Fruit fly (Drosophila melanogaster) whole organism, prepupa: ENCODE results near the gene CG14543.

Source experiments
- Blimp-1 ChIP-seq: fragments of 200-800 bp; sonication (Bioruptor generic); optimal IDR thresholded peaks from 3 replicates; lab custom pipeline; 2017; ENCODE audit warnings: missing biosample characterization, missing genetic modification characterization, mild to moderate bottlenecking, moderate library complexity, missing genetic modification reagents
- CG10631 ChIP-seq: fragments of 200-800 bp; sonication (Bioruptor generic); optimal IDR thresholded peaks from 2 replicates; lab custom pipeline; 2016; ENCODE audit warnings: missing biosample characterization, missing genetic modification characterization
- CG11294 ChIP-seq: fragments of 200-800 bp; sonication (Bioruptor generic); IDR thresholded peaks from 2 replicates; pipeline ENCODE4 v1.3.6; 2022; ENCODE audit warnings: missing biosample characterization, missing genetic modification characterization
- CG11762 ChIP-seq: fragments of 200-800 bp; sonication (Bioruptor generic); optimal IDR thresholded peaks from 3 replicates; lab custom pipeline; 2016; ENCODE audit warnings: missing biosample characterization, missing genetic modification characterization; ENCODE audit not compliant: insufficient read depth
- CG15336 ChIP-seq: fragments of 200-800 bp; sonication (Bioruptor generic); IDR thresholded peaks from 2 replicates; pipeline ENCODE4 v1.3.6; 2022; ENCODE audit warnings: missing biosample characterization, missing genetic modification characterization
- CG1621 ChIP-seq: fragments of 200-800 bp; sonication (Bioruptor generic); optimal IDR thresholded peaks from 3 replicates; lab custom pipeline; 2018; ENCODE audit warnings: missing biosample characterization, mild to moderate bottlenecking, missing genetic modification characterization
- CG16779 ChIP-seq: fragments of 200-800 bp; sonication (Bioruptor generic); optimal IDR thresholded peaks from 3 replicates; lab custom pipeline; 2017; ENCODE audit warnings: missing biosample characterization, mild to moderate bottlenecking, missing genetic modification characterization
- CG3032 ChIP-seq: fragments of 200-800 bp; optimal IDR thresholded peaks from 2 replicates; lab custom pipeline; 2019; ENCODE audit warnings: missing biosample characterization, mild to moderate bottlenecking, missing genetic modification characterization, moderate library complexity
- CG34406 ChIP-seq: fragments of 200-800 bp; sonication (Bioruptor generic); optimal IDR thresholded peaks from 3 replicates; lab custom pipeline; 2016; ENCODE audit warnings: missing biosample characterization, missing genetic modification characterization
- CG3919 ChIP-seq: fragments of 200-800 bp; sonication (Bioruptor generic); optimal IDR thresholded peaks from 3 replicates; lab custom pipeline; 2016; ENCODE audit warnings: missing biosample characterization, missing genetic modification characterization
- CG4318 ChIP-seq: fragments of 200-800 bp; sonication (Bioruptor generic); optimal IDR thresholded peaks from 3 replicates; lab custom pipeline; 2017; ENCODE audit warnings: missing biosample characterization, mild to moderate bottlenecking, missing genetic modification characterization
- CG6276 ChIP-seq: fragments of 200-800 bp; sonication (Bioruptor generic); optimal IDR thresholded peaks from 2 replicates; lab custom pipeline; 2017; ENCODE audit warnings: missing biosample characterization, mild to moderate bottlenecking, missing genetic modification characterization
- CG6808 ChIP-seq: fragments of 200-800 bp; sonication (Bioruptor generic); optimal IDR thresholded peaks from 3 replicates; lab custom pipeline; 2017; ENCODE audit warnings: missing biosample characterization, missing genetic modification characterization, mild to moderate bottlenecking, moderate library complexity, missing genetic modification reagents
- CG8319 ChIP-seq: fragments of 200-800 bp; sonication (Bioruptor generic); optimal IDR thresholded peaks from 3 replicates; lab custom pipeline; 2016; ENCODE audit warnings: missing biosample characterization, missing genetic modification characterization
- CG8632 ChIP-seq: fragments of 200-800 bp; sonication (Bioruptor generic); optimal IDR thresholded peaks from 3 replicates; lab custom pipeline; 2016; ENCODE audit warnings: missing biosample characterization, missing genetic modification characterization
- CG9139 ChIP-seq: fragments of 200-800 bp; sonication (Bioruptor generic); optimal IDR thresholded peaks from 3 replicates; lab custom pipeline; 2017; ENCODE audit warnings: missing biosample characterization, mild to moderate bottlenecking, missing genetic modification characterization
- Eip78C ChIP-seq: fragments of 200-800 bp; sonication (Bioruptor generic); peaks from one replicate; lab custom pipeline; 2016; ENCODE audit warnings: missing biosample characterization, missing genetic modification characterization
- Ets21C ChIP-seq: fragments of 200-800 bp; sonication (Bioruptor generic); optimal IDR thresholded peaks from 3 replicates; lab custom pipeline; 2016; ENCODE audit warnings: missing biosample characterization, missing genetic modification characterization
- Ets96B ChIP-seq: fragments of 200-800 bp; optimal IDR thresholded peaks from 2 replicates; lab custom pipeline; 2019; ENCODE audit warnings: missing biosample characterization, mild to moderate bottlenecking, missing genetic modification characterization, moderate library complexity
- Gug ChIP-seq: fragments of 200-800 bp; sonication (Bioruptor generic); IDR thresholded peaks from 2 replicates; pipeline ENCODE4 v1.3.6; 2022; ENCODE audit warnings: missing biosample characterization, missing genetic modification characterization
- Hr38 ChIP-seq: sonication (Bioruptor generic); optimal IDR thresholded peaks from 2 replicates; lab custom pipeline; 2016; ENCODE audit warnings: missing biosample characterization, missing genetic modification characterization
- Hr39 ChIP-seq: fragments of 200-800 bp; sonication (Bioruptor generic); optimal IDR thresholded peaks from 2 replicates; lab custom pipeline; 2016; ENCODE audit warnings: missing biosample characterization, missing genetic modification characterization
- Lpt ChIP-seq: fragments of 200-800 bp; sonication (Bioruptor generic); optimal IDR thresholded peaks from 3 replicates; lab custom pipeline; 2016; ENCODE audit warnings: missing biosample characterization, missing genetic modification characterization
- Smox ChIP-seq: fragments of 200-800 bp; sonication (Bioruptor generic); optimal IDR thresholded peaks from 3 replicates; lab custom pipeline; 2016; ENCODE audit warnings: missing biosample characterization, missing genetic modification characterization
- Sox102F ChIP-seq: fragments of 200-800 bp; sonication (Bioruptor generic); optimal IDR thresholded peaks from 2 replicates; lab custom pipeline; 2016; ENCODE audit warnings: missing biosample characterization, mild to moderate bottlenecking, missing genetic modification characterization
- Sox15 ChIP-seq: fragments of 200-800 bp; sonication (Bioruptor generic); optimal IDR thresholded peaks from 3 replicates; lab custom pipeline; 2016; ENCODE audit warnings: missing biosample characterization, missing genetic modification characterization
- acj6 ChIP-seq: fragments of 200-800 bp; sonication (Bioruptor generic); optimal IDR thresholded peaks from 3 replicates; lab custom pipeline; 2016; ENCODE audit warnings: missing biosample characterization, missing genetic modification characterization
- cyc ChIP-seq: fragments of 200-800 bp; sonication (Bioruptor generic); optimal IDR thresholded peaks from 3 replicates; lab custom pipeline; 2016; ENCODE audit warnings: missing biosample characterization, missing genetic modification characterization
- dsx ChIP-seq: fragments of 200-800 bp; optimal IDR thresholded peaks from 3 replicates; lab custom pipeline; 2019; ENCODE audit warnings: missing biosample characterization, mild to moderate bottlenecking, missing genetic modification characterization, moderate library complexity; ENCODE audit not compliant: poor library complexity, severe bottlenecking
- eg ChIP-seq: fragments of 200-800 bp; sonication (Bioruptor generic); IDR thresholded peaks from 3 replicates; pipeline ENCODE4 v1.3.6; 2022; ENCODE audit warnings: missing biosample characterization, missing genetic modification characterization
- esn ChIP-seq: fragments of 200-800 bp; sonication (Bioruptor generic); optimal IDR thresholded peaks from 2 replicates; lab custom pipeline; 2016; ENCODE audit warnings: missing biosample characterization, mild to moderate bottlenecking, missing genetic modification characterization, moderate library complexity
- fd59A ChIP-seq: fragments of 200-800 bp; sonication (Bioruptor generic); optimal IDR thresholded peaks from 2 replicates; lab custom pipeline; 2017; ENCODE audit warnings: missing biosample characterization, mild to moderate bottlenecking, missing genetic modification characterization, missing genetic modification reagents
- fkh ChIP-seq: fragments of 200-800 bp; sonication (Bioruptor generic); optimal IDR thresholded peaks from 3 replicates; lab custom pipeline; 2017; ENCODE audit warnings: missing biosample characterization, mild to moderate bottlenecking, missing genetic modification characterization, moderate library complexity
- lz ChIP-seq: fragments of 200-800 bp; sonication (Bioruptor generic); optimal IDR thresholded peaks from 3 replicates; lab custom pipeline; 2016; ENCODE audit warnings: missing biosample characterization, missing genetic modification characterization
- net ChIP-seq: fragments of 200-800 bp; sonication (Bioruptor generic); optimal IDR thresholded peaks from 3 replicates; lab custom pipeline; 2016; ENCODE audit warnings: missing biosample characterization, missing genetic modification characterization
- pdm3 ChIP-seq: fragments of 200-800 bp; sonication (Bioruptor generic); optimal IDR thresholded peaks from 3 replicates; lab custom pipeline; 2016; ENCODE audit warnings: missing biosample characterization, missing genetic modification characterization
- spab ChIP-seq: fragments of 200-800 bp; sonication (Bioruptor generic); optimal IDR thresholded peaks from 2 replicates; lab custom pipeline; 2017; ENCODE audit warnings: missing biosample characterization, mild to moderate bottlenecking, missing genetic modification characterization, missing genetic modification reagents
- topi ChIP-seq: fragments of 200-800 bp; sonication (Bioruptor generic); optimal IDR thresholded peaks from 3 replicates; lab custom pipeline; 2016; ENCODE audit warnings: missing biosample characterization, missing genetic modification characterization
- vri ChIP-seq: fragments of 200-800 bp; sonication (Bioruptor generic); optimal IDR thresholded peaks from 3 replicates; lab custom pipeline; 2016; ENCODE audit warnings: missing biosample characterization, mild to moderate bottlenecking, missing genetic modification characterization

The CG14543 gene

dm6 chr3R:26041417-26042101, 14.9 kb upstream of the CG14543 start, which contains the start of gene gro (continued):
- no peak for TF ChIP-seq CG8319 (GFP tag; lab: Kevin White, UChicago)
- TF ChIP-seq CG1621 (tag; lab: Kevin White, UChicago): peak; percentile 56
- peak; percentile 62; the same call in 1 of the 2 replicates for TF ChIP-seq Gug (GFP tag; lab: Robert Waterston, UW)
- peak; percentile 0 for TF ChIP-seq CG4318 (GFP tag; lab: Kevin White, UChicago)
- TF ChIP-seq Sox15 (GFP tag; lab: Kevin White, UChicago): peak; percentile 46
- peak; percentile 77 for TF ChIP-seq Hr39 (GFP tag; lab: Kevin White, UChicago)
- TF ChIP-seq vri (GFP tag; lab: Kevin White, UChicago): peak; percentile 74
- TF ChIP-seq acj6 (GFP tag; lab: Kevin White, UChicago): peak; percentile 74
- peak; percentile 89 for TF ChIP-seq Eip78C
- TF ChIP-seq spab (GFP tag; lab: Kevin White, UChicago): no peak
- peak; percentile 81 for TF ChIP-seq cyc (GFP tag; lab: Kevin White, UChicago)
- peak; percentile 41 for TF ChIP-seq CG8632 (GFP tag; lab: Kevin White, UChicago)
- peak; percentile 72 for TF ChIP-seq Smox
- no peak for TF ChIP-seq Lpt (GFP tag; lab: Kevin White, UChicago)
- TF ChIP-seq Sox102F (GFP tag; lab: Kevin White, UChicago): peak; percentile 41
- TF ChIP-seq eg (GFP tag; lab: Robert Waterston, UW): peak; percentile 66
- no peak for TF ChIP-seq CG6808 (GFP tag; lab: Kevin White, UChicago)
- no peak for TF ChIP-seq CG9139
- TF ChIP-seq Ets21C (GFP tag; lab: Kevin White, UChicago): peak; percentile 55
- TF ChIP-seq CG3032 (tag; lab: Kevin White, UChicago): peak; percentile 67
- TF ChIP-seq CG11762: peak; percentile 66
- TF ChIP-seq Ets96B (tag; lab: Kevin White, UChicago): peak; percentile 40
- peak; percentile 41 for TF ChIP-seq CG34406 (GFP tag; lab: Kevin White, UChicago)
- TF ChIP-seq esn (GFP tag; lab: Kevin White, UChicago): peak; percentile 69
- TF ChIP-seq lz (GFP tag; lab: Kevin White, UChicago): peak; percentile 73
- no peak for TF ChIP-seq fkh
- TF ChIP-seq fd59A (GFP tag; lab: Kevin White, UChicago): no peak
- no peak for TF ChIP-seq CG16779 (tag; lab: Kevin White, UChicago)
- TF ChIP-seq Blimp-1: no peak
- peak; percentile 54; the same call in 1 of the 2 replicates for TF ChIP-seq CG15336 (GFP tag; lab: Robert Waterston, UW)
- no peak; the same call in 1 of the 2 replicates for TF ChIP-seq CG11294 (GFP tag; lab: Robert Waterston, UW)
- TF ChIP-seq net (GFP tag; lab: Kevin White, UChicago): peak; percentile 26
- TF ChIP-seq pdm3 (GFP tag; lab: Kevin White, UChicago): peak; percentile 84
- TF ChIP-seq CG3919: peak; percentile 74
- TF ChIP-seq CG6276 (GFP tag; lab: Kevin White, UChicago): no peak
- peak; percentile 81 for TF ChIP-seq CG10631 (GFP tag; lab: Kevin White, UChicago)
- TF ChIP-seq Hr38 (GFP tag; lab: Kevin White, UChicago): no peak
- peak; percentile 73 for TF ChIP-seq topi (GFP tag; lab: Kevin White, UChicago)
- no peak for TF ChIP-seq dsx
